Fruit fly (Drosophila melanogaster) whole organism, pupa: ENCODE results near the gene Npc2c.

Experiments used
- CG10348 ChIP-seq: fragments of 200-800 bp; sonication (Bioruptor generic); IDR thresholded peaks from 2 replicates; pipeline ENCODE4 v1.3.6; 2022; ENCODE audit warnings: missing biosample characterization, missing genetic modification characterization
- CG12605 ChIP-seq: fragments of 200-800 bp; sonication (Bioruptor generic); IDR thresholded peaks from 2 replicates; pipeline ENCODE4 v1.3.6; 2022; ENCODE audit warnings: missing biosample characterization, missing genetic modification characterization
- CG13204 ChIP-seq: fragments of 200-800 bp; sonication (Bioruptor generic); optimal IDR thresholded peaks from 2 replicates; lab custom pipeline; 2018; ENCODE audit warnings: missing biosample characterization, mild to moderate bottlenecking, missing genetic modification characterization, moderate library complexity
- CG14655 ChIP-seq: fragments of 200-800 bp; sonication (Bioruptor generic); optimal IDR thresholded peaks from 3 replicates; lab custom pipeline; 2017; ENCODE audit warnings: mild to moderate bottlenecking, missing biosample characterization, missing genetic modification reagents, missing genetic modification characterization
- CG15710 ChIP-seq: fragments of 200-800 bp; sonication (Bioruptor generic); optimal IDR thresholded peaks from 2 replicates; lab custom pipeline; 2018; ENCODE audit warnings: missing biosample characterization, mild to moderate bottlenecking, missing genetic modification characterization, moderate library complexity
- CG17806 ChIP-seq: fragments of 200-800 bp; sonication (Bioruptor generic); optimal IDR thresholded peaks from 2 replicates; lab custom pipeline; 2018; ENCODE audit warnings: missing biosample characterization, mild to moderate bottlenecking, missing genetic modification characterization, moderate library complexity
- CG32121 ChIP-seq: fragments of 200-800 bp; sonication (Bioruptor generic); IDR thresholded peaks from 2 replicates; pipeline ENCODE4 v1.3.6; 2022; ENCODE audit warnings: missing biosample characterization, missing genetic modification characterization
- CG34367 ChIP-seq: fragments of 200-800 bp; sonication (Bioruptor generic); optimal IDR thresholded peaks from 2 replicates; lab custom pipeline; 2018; ENCODE audit warnings: missing biosample characterization, mild to moderate bottlenecking, missing genetic modification characterization
- CG4496 ChIP-seq: fragments of 200-800 bp; sonication (Bioruptor generic); IDR thresholded peaks from 3 replicates; pipeline ENCODE4 v1.3.6; 2022; ENCODE audit warnings: missing biosample characterization, missing genetic modification characterization
- CG8159 ChIP-seq: fragments of 200-800 bp; sonication (Bioruptor generic); optimal IDR thresholded peaks from 3 replicates; lab custom pipeline; 2018; ENCODE audit warnings: missing biosample characterization, mild to moderate bottlenecking, missing genetic modification characterization, moderate library complexity
- CG8301 ChIP-seq: fragments of 200-800 bp; sonication (Bioruptor generic); optimal IDR thresholded peaks from 2 replicates; lab custom pipeline; 2018; ENCODE audit warnings: missing biosample characterization, mild to moderate bottlenecking, missing genetic modification characterization
- CG9948 ChIP-seq: fragments of 200-800 bp; sonication (Bioruptor generic); optimal IDR thresholded peaks from 2 replicates; lab custom pipeline; 2018; ENCODE audit warnings: missing biosample characterization, mild to moderate bottlenecking, missing genetic modification characterization, moderate library complexity
- D1 ChIP-seq: fragments of 200-800 bp; sonication (Bioruptor generic); optimal IDR thresholded peaks from 2 replicates; lab custom pipeline; 2018; ENCODE audit warnings: missing biosample characterization, mild to moderate bottlenecking, missing genetic modification characterization, moderate library complexity
- EcR ChIP-seq: fragments of 200-800 bp; sonication (Bioruptor generic); optimal IDR thresholded peaks from 3 replicates; lab custom pipeline; 2019; ENCODE audit warnings: missing biosample characterization, missing genetic modification characterization, mild to moderate bottlenecking, moderate library complexity, missing genetic modification reagents
- Ets98B ChIP-seq: fragments of 200-800 bp; sonication (Bioruptor generic); IDR thresholded peaks from 2 replicates; pipeline ENCODE4 v1.3.6; 2022; ENCODE audit warnings: missing biosample characterization, missing genetic modification characterization
- Pif1A ChIP-seq: fragments of 200-800 bp; sonication (Bioruptor generic); optimal IDR thresholded peaks from 3 replicates; lab custom pipeline; 2016; ENCODE audit warnings: missing biosample characterization, missing genetic modification characterization
- Pif1B ChIP-seq: fragments of 200-800 bp; sonication (Bioruptor generic); optimal IDR thresholded peaks from 3 replicates; lab custom pipeline; 2016; ENCODE audit warnings: missing biosample characterization, missing genetic modification characterization
- Snoo ChIP-seq: fragments of 200-800 bp; sonication (Bioruptor generic); optimal IDR thresholded peaks from 3 replicates; lab custom pipeline; 2017; ENCODE audit warnings: missing biosample characterization, mild to moderate bottlenecking, missing genetic modification characterization, inconsistent platforms
- fd96Ca ChIP-seq: fragments of 200-800 bp; sonication (Bioruptor generic); IDR thresholded peaks from 3 replicates; pipeline ENCODE4 v1.3.6; 2022; ENCODE audit warnings: missing biosample characterization, missing genetic modification characterization
- gl ChIP-seq: fragments of 200-800 bp; sonication (Bioruptor generic); optimal IDR thresholded peaks from 2 replicates; lab custom pipeline; 2018; ENCODE audit warnings: missing biosample characterization, mild to moderate bottlenecking, missing genetic modification characterization
- rn ChIP-seq: fragments of 200-800 bp; sonication (Bioruptor generic); IDR thresholded peaks from 2 replicates; pipeline ENCODE4 v1.3.6; 2022; ENCODE audit warnings: missing biosample characterization, missing genetic modification characterization

The Npc2c gene

dm6 chr3R:10066470-10066869, 6.4 kb downstream of the Npc2c start, which contains the start of gene CG33783:
Gene CG33783, plus strand, starts transcription at chr3R:10066770.
- TF ChIP-seq EcR (GFP tag; lab: Kevin White, UChicago) = no peak
- no peak for TF ChIP-seq Pif1A (GFP tag; lab: Kevin White, UChicago)
- TF ChIP-seq rn (GFP tag; lab: Robert Waterston, UW) = no peak
- no peak for TF ChIP-seq gl (tag; lab: Kevin White, UChicago)
- no peak for TF ChIP-seq CG8301 (tag; lab: Kevin White, UChicago)
- TF ChIP-seq CG32121 = no peak
- TF ChIP-seq fd96Ca (GFP tag; lab: Robert Waterston, UW) = no peak
- TF ChIP-seq CG8159 = no peak
- TF ChIP-seq Snoo (tag; lab: Kevin White, UChicago) = no peak
- no peak for TF ChIP-seq CG13204 (GFP tag; lab: Kevin White, UChicago)
- no peak for TF ChIP-seq CG17806
- no peak for TF ChIP-seq CG14655 (GFP tag; lab: Kevin White, UChicago)
- no peak for TF ChIP-seq CG15710 (tag; lab: Kevin White, UChicago)
- no peak for TF ChIP-seq CG12605
- no peak for TF ChIP-seq CG9948 (tag; lab: Kevin White, UChicago)
- no peak for TF ChIP-seq Pif1B (GFP tag; lab: Kevin White, UChicago)
- TF ChIP-seq D1 (tag; lab: Kevin White, UChicago) = no peak
- TF ChIP-seq CG4496 (GFP tag; lab: Robert Waterston, UW) = no peak
- TF ChIP-seq CG10348 (GFP tag; lab: Robert Waterston, UW) = no peak

- no peak for TF ChIP-seq D1 (tag; lab: Kevin White, UChicago)
- no peak for TF ChIP-seq fd96Ca (GFP tag; lab: Robert Waterston, UW)
- TF ChIP-seq Snoo (tag; lab: Kevin White, UChicago) = no peak
- no peak for TF ChIP-seq CG9948 (tag; lab: Kevin White, UChicago)
- TF ChIP-seq Pif1B (GFP tag; lab: Kevin White, UChicago) = no peak
- no peak for TF ChIP-seq EcR (GFP tag; lab: Kevin White, UChicago)
These were observed 7.6 kb downstream of the Npc2c start, which contains the start of gene CG33784 for dm6 chr3R:10067605-10068004. Gene CG33784, plus strand, starts transcription at chr3R:10067905.

dm6 chr3R:10068780-10069179, 8.7 kb downstream of the Npc2c start:
- no peak for TF ChIP-seq CG13204 (GFP tag; lab: Kevin White, UChicago)
- no peak for TF ChIP-seq Pif1B (GFP tag; lab: Kevin White, UChicago)
- TF ChIP-seq rn (GFP tag; lab: Robert Waterston, UW) = no peak
- no peak for TF ChIP-seq CG8301 (tag; lab: Kevin White, UChicago)
- TF ChIP-seq EcR (GFP tag; lab: Kevin White, UChicago) = no peak
- no peak for TF ChIP-seq fd96Ca (GFP tag; lab: Robert Waterston, UW)
- TF ChIP-seq CG17806 = no peak
- no peak for TF ChIP-seq CG15710 (tag; lab: Kevin White, UChicago)
- TF ChIP-seq CG4496 (GFP tag; lab: Robert Waterston, UW) = no peak
- TF ChIP-seq CG32121 = no peak
- TF ChIP-seq Snoo (tag; lab: Kevin White, UChicago) = no peak
- TF ChIP-seq, all 21 proteins: peak for 0

- no peak for TF ChIP-seq Snoo (tag; lab: Kevin White, UChicago)
- TF ChIP-seq Pif1A (GFP tag; lab: Kevin White, UChicago) = no peak
- TF ChIP-seq CG17806 = no peak
- no peak for TF ChIP-seq fd96Ca (GFP tag; lab: Robert Waterston, UW)
- TF ChIP-seq CG13204 (GFP tag; lab: Kevin White, UChicago) = no peak
- no peak for TF ChIP-seq CG8301 (tag; lab: Kevin White, UChicago)
- no peak for TF ChIP-seq rn (GFP tag; lab: Robert Waterston, UW)
- TF ChIP-seq CG15710 (tag; lab: Kevin White, UChicago) = no peak
- TF ChIP-seq CG10348 (GFP tag; lab: Robert Waterston, UW) = no peak
- no peak for TF ChIP-seq CG12605
- no peak for TF ChIP-seq Ets98B (GFP tag; lab: Robert Waterston, UW)
- no peak for TF ChIP-seq EcR (GFP tag; lab: Kevin White, UChicago)
- no peak for TF ChIP-seq CG34367 (tag; lab: Kevin White, UChicago)
- no peak for TF ChIP-seq CG14655 (GFP tag; lab: Kevin White, UChicago)
- TF ChIP-seq CG8159 = no peak
- TF ChIP-seq CG4496 (GFP tag; lab: Robert Waterston, UW) = no peak
- no peak for TF ChIP-seq Pif1B (GFP tag; lab: Kevin White, UChicago)
- TF ChIP-seq CG32121 = no peak
- no peak for TF ChIP-seq CG9948 (tag; lab: Kevin White, UChicago)
- TF ChIP-seq D1 (tag; lab: Kevin White, UChicago) = no peak
These were observed 10.1 kb downstream of the Npc2c start for dm6 chr3R:10070195-10070594.

- TF ChIP-seq CG13204 (GFP tag; lab: Kevin White, UChicago) = no peak
- no peak for TF ChIP-seq CG4496 (GFP tag; lab: Robert Waterston, UW)
- TF ChIP-seq Pif1A (GFP tag; lab: Kevin White, UChicago) = no peak
- TF ChIP-seq Pif1B (GFP tag; lab: Kevin White, UChicago) = no peak
- TF ChIP-seq CG8301 (tag; lab: Kevin White, UChicago) = no peak
- TF ChIP-seq CG9948 (tag; lab: Kevin White, UChicago) = no peak
- no peak for TF ChIP-seq D1 (tag; lab: Kevin White, UChicago)
- no peak for TF ChIP-seq gl (tag; lab: Kevin White, UChicago)
These were observed 10.8 kb downstream of the Npc2c start, which contains the start of gene nerfin-2 for dm6 chr3R:10070817-10071216. Gene nerfin-2, plus strand, starts transcription at chr3R:10071117.

- no peak for TF ChIP-seq Snoo (tag; lab: Kevin White, UChicago)
- no peak for TF ChIP-seq rn (GFP tag; lab: Robert Waterston, UW)
- TF ChIP-seq CG17806 = no peak
- no peak for TF ChIP-seq CG12605
- no peak for TF ChIP-seq CG4496 (GFP tag; lab: Robert Waterston, UW)
These were observed 15.3 kb downstream of the Npc2c start, which contains the start of gene Alp13 for dm6 chr3R:10075323-10075788. Gene Alp13, minus strand, starts transcription at chr3R:10075373.
